Fruit fly (Drosophila melanogaster) whole organism, embryonic: Measurements from ENCODE around the gene Rab9D.

ENCODE experiments used
- Adf1 ChIP-seq: fragments of 200-800 bp; sonication (Bioruptor generic); IDR thresholded peaks from 2 replicates; pipeline ENCODE4 v1.3.6; 2022; ENCODE audit warnings: missing biosample characterization, missing genetic modification characterization
- B-H2 ChIP-seq: fragments of 200-800 bp; sonication (Bioruptor generic); optimal IDR thresholded peaks from 2 replicates; lab custom pipeline; 2018; ENCODE audit warnings: missing biosample characterization, mild to moderate bottlenecking, missing genetic modification characterization
- CG10462 ChIP-seq: fragments of 200-800 bp; sonication (Bioruptor generic); optimal IDR thresholded peaks from 2 replicates; lab custom pipeline; 2016; ENCODE audit warnings: missing biosample characterization, missing genetic modification characterization
- CG12071 ChIP-seq: fragments of 200-800 bp; sonication (Bioruptor generic); optimal IDR thresholded peaks from 3 replicates; lab custom pipeline; 2018; ENCODE audit warnings: missing biosample characterization, mild to moderate bottlenecking, missing genetic modification characterization
- CG12769 ChIP-seq: fragments of 200-800 bp; sonication (Bioruptor generic); optimal IDR thresholded peaks from 2 replicates; lab custom pipeline; 2019; ENCODE audit warnings: missing biosample characterization, mild to moderate bottlenecking, missing genetic modification characterization, moderate library complexity
- CG14014 ChIP-seq: fragments of 200-800 bp; sonication (Bioruptor generic); IDR thresholded peaks from 2 replicates; pipeline ENCODE4 v1.3.6; 2022; ENCODE audit warnings: missing biosample characterization, missing genetic modification characterization
- CG14667 ChIP-seq: fragments of 200-800 bp; sonication (Bioruptor generic); IDR thresholded peaks from 2 replicates; pipeline ENCODE4 v1.3.6; 2022; ENCODE audit warnings: missing biosample characterization, missing genetic modification characterization
- CG17361 ChIP-seq: fragments of 200-800 bp; sonication (Bioruptor generic); IDR thresholded peaks from 3 replicates; pipeline ENCODE4 v1.3.6; 2022; ENCODE audit warnings: missing biosample characterization, missing genetic modification characterization
- CG18262 ChIP-seq: fragments of 200-800 bp; optimal IDR thresholded peaks from 3 replicates; lab custom pipeline; 2019; ENCODE audit warnings: missing biosample characterization, mild to moderate bottlenecking, missing genetic modification characterization, moderate library complexity
- CG2889 ChIP-seq: fragments of 200-800 bp; sonication (Bioruptor generic); IDR thresholded peaks from 3 replicates; pipeline ENCODE4 v1.3.6; 2022; ENCODE audit warnings: missing biosample characterization, missing genetic modification characterization
- CG3065 ChIP-seq: fragments of 200-800 bp; sonication (Bioruptor generic); optimal IDR thresholded peaks from 2 replicates; lab custom pipeline; 2016; ENCODE audit warnings: missing biosample characterization, missing genetic modification characterization
- CG31388 ChIP-seq: fragments of 200-800 bp; sonication (Bioruptor generic); optimal IDR thresholded peaks from 2 replicates; lab custom pipeline; 2016; ENCODE audit warnings: missing biosample characterization, missing genetic modification characterization
- CG32772 ChIP-seq: fragments of 200-800 bp; sonication (Bioruptor generic); IDR thresholded peaks from 2 replicates; pipeline ENCODE4 v1.3.6; 2022; ENCODE audit warnings: missing biosample characterization, missing genetic modification characterization
- CG4404 ChIP-seq: fragments of 200-800 bp; sonication (Bioruptor generic); IDR thresholded peaks from 2 replicates; pipeline ENCODE4 v1.3.6; 2022; ENCODE audit warnings: missing biosample characterization, missing genetic modification characterization
- CG5180 ChIP-seq: fragments of 200-800 bp; sonication (Bioruptor generic); optimal IDR thresholded peaks from 3 replicates; lab custom pipeline; 2017; ENCODE audit warnings: missing biosample characterization, missing genetic modification characterization, mild to moderate bottlenecking, moderate library complexity, missing genetic modification reagents
- CG6254 ChIP-seq: fragments of 200-800 bp; sonication (Bioruptor generic); optimal IDR thresholded peaks from 3 replicates; lab custom pipeline; 2017; ENCODE audit warnings: mild to moderate bottlenecking, missing biosample characterization, missing genetic modification reagents, missing genetic modification characterization
- CG8924 ChIP-seq: fragments of 200-800 bp; optimal IDR thresholded peaks from 3 replicates; lab custom pipeline; 2019; ENCODE audit warnings: missing biosample characterization, mild to moderate bottlenecking, missing genetic modification characterization, moderate library complexity
- HLH4C ChIP-seq: fragments of 200-800 bp; sonication (Bioruptor generic); IDR thresholded peaks from 3 replicates; pipeline ENCODE4 v1.3.6; 2022; ENCODE audit warnings: missing biosample characterization, missing genetic modification characterization; ENCODE audit not compliant: partially characterized antibody
- Hr3 ChIP-seq: fragments of 200-800 bp; sonication (Bioruptor generic); optimal IDR thresholded peaks from 3 replicates; lab custom pipeline; 2016; ENCODE audit warnings: missing biosample characterization, missing genetic modification characterization
- Med ChIP-seq: fragments of 200-800 bp; sonication (Bioruptor generic); peaks from one replicate; lab custom pipeline; 2016; ENCODE audit warnings: missing biosample characterization, missing genetic modification characterization, mild to moderate bottlenecking, inconsistent platforms, moderate library complexity
- Mes4 ChIP-seq: fragments of 200-800 bp; sonication (Bioruptor generic); optimal IDR thresholded peaks from 2 replicates; lab custom pipeline; 2016; ENCODE audit warnings: missing biosample characterization, missing genetic modification characterization
- NC2β ChIP-seq: fragments of 200-800 bp; sonication (Bioruptor generic); optimal IDR thresholded peaks from 2 replicates; lab custom pipeline; 2016; ENCODE audit warnings: missing biosample characterization, missing genetic modification characterization
- Neu2 ChIP-seq: fragments of 200-800 bp; sonication (Bioruptor generic); optimal IDR thresholded peaks from 3 replicates; lab custom pipeline; 2016; ENCODE audit warnings: missing biosample characterization, missing genetic modification characterization, borderline replicate concordance
- Nf-YA ChIP-seq: fragments of 200-800 bp; sonication (Bioruptor generic); IDR thresholded peaks from 2 replicates; pipeline ENCODE4 v1.3.6; 2022; ENCODE audit warnings: missing biosample characterization, missing genetic modification characterization
- NfI ChIP-seq: fragments of 200-800 bp; sonication (Bioruptor generic); optimal IDR thresholded peaks from 3 replicates; lab custom pipeline; 2018; ENCODE audit warnings: missing biosample characterization, mild to moderate bottlenecking, missing genetic modification characterization, moderate library complexity
- Tbp ChIP-seq: fragments of >200 bp; optimal IDR thresholded peaks from 2 replicates; lab custom pipeline; 2018; ENCODE audit warnings: missing biosample characterization, missing genetic modification characterization
- Usf ChIP-seq: fragments of 200-800 bp; sonication (Bioruptor generic); optimal IDR thresholded peaks from 2 replicates; lab custom pipeline; 2017; ENCODE audit warnings: missing genotype, missing biosample characterization, missing genetic modification characterization
- ab ChIP-seq: fragments of 200-800 bp; sonication (Bioruptor generic); optimal IDR thresholded peaks from 2 replicates; lab custom pipeline; 2016; ENCODE audit warnings: missing biosample characterization, missing genetic modification characterization
- ap ChIP-seq: fragments of 200-800 bp; sonication (Bioruptor generic); IDR thresholded peaks from 2 replicates; pipeline ENCODE4 v1.3.6; 2022; ENCODE audit warnings: missing biosample characterization, missing genetic modification characterization
- az2 ChIP-seq: fragments of 200-800 bp; sonication (Bioruptor generic); optimal IDR thresholded peaks from 3 replicates; lab custom pipeline; 2016; ENCODE audit warnings: missing biosample characterization, missing genetic modification characterization
- cato ChIP-seq: fragments of 200-800 bp; sonication (Bioruptor generic); optimal IDR thresholded peaks from 2 replicates; lab custom pipeline; 2016; ENCODE audit warnings: missing biosample characterization, missing genetic modification characterization, borderline replicate concordance
- ci ChIP-seq: fragments of 200-800 bp; sonication (Bioruptor generic); IDR thresholded peaks from 3 replicates; pipeline ENCODE4 v1.3.6; 2022; ENCODE audit warnings: missing biosample characterization, missing genetic modification characterization
- crc ChIP-seq: fragments of 200-800 bp; sonication (Bioruptor generic); optimal IDR thresholded peaks from 2 replicates; lab custom pipeline; 2016; ENCODE audit warnings: missing biosample characterization, missing genetic modification characterization
- da ChIP-seq: fragments of 200-800 bp; sonication (Bioruptor generic); optimal IDR thresholded peaks from 2 replicates; lab custom pipeline; 2016; ENCODE audit warnings: missing biosample characterization, missing genetic modification characterization
- dimm ChIP-seq: fragments of 200-800 bp; sonication (Bioruptor generic); IDR thresholded peaks from 2 replicates; pipeline ENCODE4 v1.3.6; 2022; ENCODE audit warnings: missing biosample characterization, missing genetic modification characterization
- dmrt11E ChIP-seq: fragments of 200-800 bp; sonication (Bioruptor generic); optimal IDR thresholded peaks from 3 replicates; lab custom pipeline; 2018; ENCODE audit warnings: missing biosample characterization, mild to moderate bottlenecking, missing genetic modification characterization, moderate library complexity
- emc ChIP-seq: fragments of 200-800 bp; sonication (Bioruptor generic); optimal IDR thresholded peaks from 2 replicates; lab custom pipeline; 2016; ENCODE audit warnings: missing biosample characterization, missing genetic modification characterization
- gsb ChIP-seq: fragments of 200-800 bp; sonication (Bioruptor generic); IDR thresholded peaks from 2 replicates; pipeline ENCODE4 v1.3.6; 2022; ENCODE audit warnings: missing biosample characterization, missing genetic modification characterization
- hkb ChIP-seq, 2 experiments: fragments of 200-800 bp in 1 of 2; fragments of >200 bp in 1 of 2; sonication (Bioruptor generic) in 1 of 2; IDR thresholded peaks in 1 of 2; optimal IDR thresholded peaks in 1 of 2; 2 replicates each; pipeline versions ENCODE4 v1.3.6 to Lab custom; 2017 to 2022; ENCODE audit warnings: missing biosample characterization in 1 of 2, missing genetic modification characterization in 1 of 2
- kah ChIP-seq: fragments of 200-800 bp; sonication (Bioruptor generic); optimal IDR thresholded peaks from 2 replicates; lab custom pipeline; 2018; ENCODE audit warnings: missing biosample characterization, mild to moderate bottlenecking, missing genetic modification characterization
- lilli ChIP-seq: fragments of 200-800 bp; sonication (Bioruptor generic); optimal IDR thresholded peaks from 3 replicates; lab custom pipeline; 2016; ENCODE audit warnings: missing biosample characterization, missing genetic modification characterization
- mam ChIP-seq: fragments of 200-800 bp; sonication (Bioruptor generic); optimal IDR thresholded peaks from 3 replicates; lab custom pipeline; 2016; ENCODE audit warnings: missing biosample characterization, missing genetic modification characterization
- peb ChIP-seq: fragments of 200-800 bp; sonication (Bioruptor generic); IDR thresholded peaks from 2 replicates; pipeline ENCODE4 v1.3.6; 2022; ENCODE audit warnings: missing biosample characterization, missing genetic modification characterization
- pho ChIP-seq: fragments of 200-800 bp; sonication (Bioruptor generic); optimal IDR thresholded peaks from 2 replicates; lab custom pipeline; 2016; ENCODE audit warnings: missing biosample characterization, missing genetic modification characterization
- pnt ChIP-seq: fragments of 200-800 bp; sonication (Bioruptor generic); optimal IDR thresholded peaks from 3 replicates; lab custom pipeline; 2016; ENCODE audit warnings: missing biosample characterization, missing genetic modification characterization
- pzg ChIP-seq: fragments of 200-800 bp; sonication (Bioruptor generic); optimal IDR thresholded peaks from 3 replicates; lab custom pipeline; 2018; ENCODE audit warnings: missing biosample characterization, mild to moderate bottlenecking, missing genetic modification characterization, moderate library complexity
- scrt ChIP-seq: fragments of 200-800 bp; sonication (Bioruptor generic); optimal IDR thresholded peaks from 2 replicates; lab custom pipeline; 2018; ENCODE audit warnings: missing biosample characterization, mild to moderate bottlenecking, missing genetic modification characterization, moderate library complexity
- stc ChIP-seq: fragments of 200-800 bp; sonication (Bioruptor generic); IDR thresholded peaks from 2 replicates; pipeline ENCODE4 v1.3.6; 2022; ENCODE audit warnings: missing biosample characterization, missing genetic modification characterization
- tll ChIP-seq, 2 experiments: fragments of 200-800 bp in 1 of 2; fragments of >200 bp in 1 of 2; sonication (Bioruptor generic) in 1 of 2; optimal IDR thresholded peaks; 2 replicates each; lab custom pipeline; 2017 to 2019; ENCODE audit warnings: missing biosample characterization in 2 of 2, missing genetic modification characterization in 2 of 2, mild to moderate bottlenecking in 1 of 2, moderate library complexity in 1 of 2
- wek ChIP-seq: fragments of 200-800 bp; sonication (Bioruptor generic); optimal IDR thresholded peaks from 3 replicates; lab custom pipeline; 2018; ENCODE audit warnings: missing biosample characterization, mild to moderate bottlenecking, missing genetic modification characterization, moderate library complexity

The Rab9D gene

dm6 chrX:10570142-10570756 lies 18.6 kb upstream of the Rab9D start (continued):
- peak; percentile 77 for TF ChIP-seq CG12769 (tag; lab: Kevin White, UChicago)
- 0 out of 2 replicates have a peak, but pooled peaks have one; percentile 11 for TF ChIP-seq CG14014 (GFP tag; lab: Robert Waterston, UW)
- TF ChIP-seq CG5180 (GFP tag; lab: Kevin White, UChicago), result no peak
- TF ChIP-seq CG12071 (GFP tag; lab: Kevin White, UChicago), result peak; percentile 39
- no peak for TF ChIP-seq Neu2 (GFP tag; lab: Kevin White, UChicago)
- peak; percentile 21 for TF ChIP-seq CG10462 (GFP tag; lab: Kevin White, UChicago)
- TF ChIP-seq kah, result no peak
- TF ChIP-seq Nf-YA (GFP tag; lab: Robert Waterston, UW), result no peak
- peak; percentile 31; the same call in 1 of the 2 replicates for TF ChIP-seq CG32772 (GFP tag; lab: Robert Waterston, UW)
- TF ChIP-seq CG14667 (GFP tag; lab: Robert Waterston, UW), result no peak
- TF ChIP-seq CG18262 (tag; lab: Kevin White, UChicago), result peak; percentile 44
- TF ChIP-seq az2 (GFP tag; lab: Kevin White, UChicago), result peak; percentile 57
- no peak for TF ChIP-seq Tbp (GFP tag; lab: Kevin White, UChicago)
- no peak for TF ChIP-seq tll (GFP tag; optimal IDR thresholded peaks at IDR 0.05; lab: Kevin White, UChicago)
- no peak for TF ChIP-seq Mes4 (GFP tag; lab: Kevin White, UChicago)
- no peak for TF ChIP-seq ab (GFP tag; lab: Kevin White, UChicago)
- TF ChIP-seq dimm (GFP tag; lab: Robert Waterston, UW), result no peak
- TF ChIP-seq pzg, result no peak
- no peak for TF ChIP-seq hkb (optimal IDR thresholded peaks at IDR 0.05; lab: Kevin White, UChicago)
- peak; percentile 72 for TF ChIP-seq hkb (GFP tag; IDR thresholded peaks at IDR 0.05; lab: Robert Waterston, UW)
- no peak for TF ChIP-seq da
- peak; percentile 23; the same call in 1 of the 2 replicates for TF ChIP-seq stc (GFP tag; lab: Robert Waterston, UW)
- no peak for TF ChIP-seq B-H2
- no peak for TF ChIP-seq HLH4C
- TF ChIP-seq CG6254 (GFP tag; lab: Kevin White, UChicago), result no peak
- 0 out of 2 replicates have a peak, but pooled peaks have one; percentile 15 for TF ChIP-seq peb
- no peak for TF ChIP-seq dmrt11E (tag; lab: Kevin White, UChicago)
- TF ChIP-seq wek, result peak; percentile 31
- TF ChIP-seq CG31388, result no peak
- no peak for TF ChIP-seq cato
- TF ChIP-seq mam, result peak; percentile 32
- TF ChIP-seq ap, result peak; percentile 56
- TF ChIP-seq Hr3, result peak; percentile 23
- no peak for TF ChIP-seq CG4404 (GFP tag; lab: Robert Waterston, UW)
- no peak for TF ChIP-seq Usf (GFP tag; lab: Kevin White, UChicago)
- peak; percentile 91 for TF ChIP-seq Med (GFP tag; lab: Kevin White, UChicago)
- no peak for TF ChIP-seq crc
- TF ChIP-seq gsb, result no peak
- TF ChIP-seq CG8924 (tag; lab: Kevin White, UChicago), result peak; percentile 41
- 0 out of 3 replicates have a peak, but pooled peaks have one; percentile 32 for TF ChIP-seq CG17361
- TF ChIP-seq ci (GFP tag; lab: Robert Waterston, UW), result peak; percentile 82
- TF ChIP-seq emc (GFP tag; lab: Kevin White, UChicago), result no peak
- TF ChIP-seq pho (GFP tag; lab: Kevin White, UChicago), result no peak
- TF ChIP-seq lilli (GFP tag; lab: Kevin White, UChicago), result peak; percentile 44
- no peak for TF ChIP-seq CG2889 (GFP tag; lab: Robert Waterston, UW)
- no peak for TF ChIP-seq Adf1 (GFP tag; lab: Robert Waterston, UW)
- TF ChIP-seq scrt (GFP tag; lab: Kevin White, UChicago), result peak; percentile 0
- peak; percentile 12 for TF ChIP-seq pnt
- TF ChIP-seq CG3065 (GFP tag; lab: Kevin White, UChicago), result no peak
- peak; percentile 20 for TF ChIP-seq NC2β (GFP tag; lab: Kevin White, UChicago)
- TF ChIP-seq NfI (GFP tag; lab: Kevin White, UChicago), result peak; percentile 23
